Fruit fly (Drosophila melanogaster): Measurements from ENCODE around the gene CG15169.

CG15169 gene

dm6 chr2L:18982826-18983758, 7.7 kb upstream of the CG15169 start (continued):
- peak; percentile 25 for TF ChIP-seq CG18262 (tag; optimal IDR thresholded peaks at IDR 0.05)
- TF ChIP-seq chinmo (GFP tag; IDR thresholded peaks at IDR 0.05; ENCODE audit: partially characterized antibody): no peak
- TF ChIP-seq chm (GFP tag; IDR thresholded peaks at IDR 0.05): no peak
- TF ChIP-seq sug (tag; optimal IDR thresholded peaks at IDR 0.05): no peak
- TF ChIP-seq CG6765 (GFP tag; optimal IDR thresholded peaks at IDR 0.05): no peak
- TF ChIP-seq CG7745 (tag; optimal IDR thresholded peaks at IDR 0.05): no peak
- TF ChIP-seq Hr39 (optimal IDR thresholded peaks at IDR 0.05): no peak
- no peak for TF ChIP-seq CG32532 (GFP tag; IDR thresholded peaks at IDR 0.05)
- no peak for TF ChIP-seq CG10431 (GFP tag; optimal IDR thresholded peaks at IDR 0.05)
- TF ChIP-seq crc (GFP tag; optimal IDR thresholded peaks at IDR 0.05): no peak
- no peak for TF ChIP-seq insv (GFP tag; optimal IDR thresholded peaks at IDR 0.05)
- TF ChIP-seq CG10565 (GFP tag; optimal IDR thresholded peaks at IDR 0.05): no peak
- no peak for TF ChIP-seq gcm2 (GFP tag; optimal IDR thresholded peaks at IDR 0.05)
- TF ChIP-seq fd102C (GFP tag; optimal IDR thresholded peaks at IDR 0.05): no peak
- TF ChIP-seq CG6175 (GFP tag; IDR thresholded peaks at IDR 0.05): no peak
- TF ChIP-seq CG10979 (tag; optimal IDR thresholded peaks at IDR 0.05): no peak
- TF ChIP-seq bab2 (GFP tag; optimal IDR thresholded peaks at IDR 0.05): no peak
- no peak for TF ChIP-seq Jarid2 (GFP tag; optimal IDR thresholded peaks at IDR 0.05)

dm6 chr2L:18984158-18984557, 6.7 kb upstream of the CG15169 start:
- TF ChIP-seq Ets65A (GFP tag): peak; percentile 20
- TF ChIP-seq nom (GFP tag; optimal IDR thresholded peaks at IDR 0.05): peak; percentile 24
- TF ChIP-seq CG9215 (GFP tag; IDR thresholded peaks at IDR 0.05): no peak
- no peak for TF ChIP-seq Max (GFP tag; optimal IDR thresholded peaks at IDR 0.05)
- TF ChIP-seq ranshi (GFP tag; IDR thresholded peaks at IDR 0.05): no peak
- TF ChIP-seq sr (GFP tag; IDR thresholded peaks at IDR 0.05): no peak
- no peak for TF ChIP-seq CG6272 (GFP tag; IDR thresholded peaks at IDR 0.05)
- no peak for TF ChIP-seq Fer3 (tag; optimal IDR thresholded peaks at IDR 0.05)
- TF ChIP-seq CG13296 (GFP tag; optimal IDR thresholded peaks at IDR 0.05): no peak
- no peak for TF ChIP-seq Camta (GFP tag; optimal IDR thresholded peaks at IDR 0.05)
- no peak for TF ChIP-seq CG6765 (GFP tag; optimal IDR thresholded peaks at IDR 0.05)
- no peak for TF ChIP-seq tll (GFP tag; optimal IDR thresholded peaks at IDR 0.05)
- TF ChIP-seq CG7987 (GFP tag; optimal IDR thresholded peaks at IDR 0.05): no peak
- TF ChIP-seq sens (GFP tag): peak; percentile 65

DNA sequence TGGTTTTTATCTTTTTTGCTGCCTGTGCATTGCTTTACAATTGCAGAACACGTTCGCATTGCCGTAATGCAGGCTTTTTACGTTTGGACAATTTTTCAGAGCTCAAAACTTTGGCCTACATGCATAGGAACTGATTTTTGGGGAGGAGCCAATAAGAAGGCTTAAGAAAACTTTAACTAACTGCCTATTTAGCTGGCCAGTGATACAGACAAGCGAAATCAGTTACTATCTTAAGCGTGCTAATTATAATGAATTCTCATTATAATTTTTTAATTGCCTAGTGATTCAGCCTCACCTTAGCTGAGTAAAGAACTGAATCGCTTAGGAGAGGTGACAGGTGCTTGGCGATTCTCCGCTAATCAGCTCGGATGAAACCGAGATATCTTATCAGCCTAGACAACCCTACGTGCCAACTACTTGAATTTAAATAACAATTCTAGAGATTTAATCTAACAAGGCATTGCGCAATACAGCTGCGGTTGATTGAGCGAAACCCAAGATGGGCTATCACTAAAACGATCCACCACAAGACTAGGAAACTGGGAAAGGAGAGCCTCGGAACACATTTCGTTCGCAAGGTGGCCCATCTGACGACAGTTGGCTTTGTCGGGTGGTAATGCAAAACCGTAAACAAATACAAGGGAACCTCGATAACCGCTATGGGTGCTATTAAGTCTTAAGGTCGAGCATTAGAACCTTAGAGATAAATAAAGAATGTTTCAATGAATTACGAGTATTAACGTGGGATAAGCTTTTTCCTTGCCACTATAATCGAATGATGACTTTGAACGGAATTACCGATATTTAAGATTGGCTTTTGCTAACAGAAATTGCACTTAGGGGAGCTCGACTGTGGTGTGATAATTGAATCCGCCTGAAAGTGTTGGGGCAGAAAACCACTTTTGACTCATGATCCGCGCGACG, 5.4 kb upstream of the CG15169 start:
- TF ChIP-seq sim (GFP tag; IDR thresholded peaks at IDR 0.05): no peak
- no peak for TF ChIP-seq nau (GFP tag; optimal IDR thresholded peaks at IDR 0.05)
- no peak for TF ChIP-seq gfzf (GFP tag; optimal IDR thresholded peaks at IDR 0.05)
- peak; percentile 16 for TF ChIP-seq CG2678 (tag; optimal IDR thresholded peaks at IDR 0.05)
- TF ChIP-seq CG15601 (tag; optimal IDR thresholded peaks at IDR 0.05): no peak
- TF ChIP-seq Asciz (GFP tag; optimal IDR thresholded peaks at IDR 0.05): no peak
- no peak for TF ChIP-seq pum (GFP tag; optimal IDR thresholded peaks at IDR 0.05)
- no peak for TF ChIP-seq E2f1 (GFP tag; IDR thresholded peaks at IDR 0.05)
- no peak for TF ChIP-seq Dek (tag; optimal IDR thresholded peaks at IDR 0.05)
- peak; percentile 36 for TF ChIP-seq CG2120 (GFP tag; optimal IDR thresholded peaks at IDR 0.05)
- no peak for TF ChIP-seq nom (GFP tag; optimal IDR thresholded peaks at IDR 0.05)
- peak; percentile 42 for TF ChIP-seq sd (tag; optimal IDR thresholded peaks at IDR 0.05)
- TF ChIP-seq grn (GFP tag; optimal IDR thresholded peaks at IDR 0.05): peak; percentile 87
- no peak for TF ChIP-seq CG16813 (GFP tag; IDR thresholded peaks at IDR 0.05; ENCODE audit: partially characterized antibody)
- no peak for TF ChIP-seq Hr78 (GFP tag; optimal IDR thresholded peaks at IDR 0.05)
- TF ChIP-seq CG2199 (GFP tag; IDR thresholded peaks at IDR 0.05): peak; percentile 49; the same call in 1 of the 3 replicates

Measured in whole organism, embryonic.